Comparison of ENCODE assay signal across 2 fruit fly cellular contexts in genomic region chr3L:20191848-20192247, dm6.
TF ChIP-seq lines count a peak whose summit lies in the region.

No protein-coding gene starts in this region.

TF ChIP-seq in whole organism, adult, 20 proteins besides CTCF, POLR2A, EP300 and RAD21:
- TF ChIP-seq bab1 (GFP tag; optimal IDR thresholded peaks at IDR 0.05; lab: Kevin White, UChicago), result no peak
- TF ChIP-seq kay (GFP tag; lab: Kevin White, UChicago; ENCODE audit: borderline replicate concordance), result peak; percentile 40

TF ChIP-seq in whole organism, wandering third instar larva, 38 proteins besides CTCF, POLR2A, EP300 and RAD21:
- TF ChIP-seq CG9705 (GFP tag; optimal IDR thresholded peaks at IDR 0.05; lab: Kevin White, UChicago) (no peak), Dfd (GFP tag; optimal IDR thresholded peaks at IDR 0.05; lab: Kevin White, UChicago) (peak; percentile 97), GATAd (GFP tag; optimal IDR thresholded peaks at IDR 0.05; lab: Kevin White, UChicago) (no peak)
